Worm (Caenorhabditis elegans) whole organism, L4 larva: ENCODE data around the gene F44E2.3.
A peak's percentile ranks its signal among the peaks of the same experiment; 100 is the strongest.

ENCODE experiments used
- D1046.2 ChIP-seq: fragments of 200-800 bp; sonication (Bioruptor generic); IDR thresholded peaks from 2 replicates; pipeline ENCODE4 v1.3.6; 2022; ENCODE audit warnings: missing genetic modification characterization, missing compliant biosample characterization
- F44E2.7 ChIP-seq: fragments of 200-800 bp; sonication (Bioruptor generic); IDR thresholded peaks from 2 replicates; pipeline ENCODE4 v2.1.2; 2022; ENCODE audit warnings: missing genetic modification characterization, missing compliant biosample characterization
- R02D3.7 ChIP-seq: fragments of 150-350 bp; sonication (generic microtip); optimal IDR thresholded peaks from 3 replicates; lab custom pipeline; 2014; ENCODE audit warnings: missing biosample characterization, missing genetic modification characterization
- T20F7.1 ChIP-seq: fragments of 200-800 bp; sonication (Bioruptor generic); optimal IDR thresholded peaks from 2 replicates; lab custom pipeline; 2018; ENCODE audit warnings: mild to moderate bottlenecking, missing genetic modification characterization, missing compliant biosample characterization
- Y105C5A.15 ChIP-seq: fragments of 200-800 bp; sonication (Bioruptor generic); IDR thresholded peaks from 2 replicates; pipeline ENCODE4 v1.3.6; 2022; ENCODE audit warnings: missing genetic modification characterization, missing compliant biosample characterization
- Y5F2A.4 ChIP-seq: fragments of 200-800 bp; sonication (Bioruptor generic); optimal IDR thresholded peaks from 2 replicates; lab custom pipeline; 2018; ENCODE audit warnings: mild to moderate bottlenecking, missing genetic modification characterization, missing compliant biosample characterization
- ZK337.2 ChIP-seq: fragments of 200-800 bp; sonication (Bioruptor generic); IDR thresholded peaks from 2 replicates; pipeline ENCODE4 v1.3.6; 2022; ENCODE audit warnings: missing genetic modification reagents, missing genetic modification characterization, missing compliant biosample characterization
- aha-1 ChIP-seq: fragments of 150-350 bp; peaks from one replicate; lab custom pipeline; 2014; ENCODE audit warnings: missing biosample characterization, missing genetic modification characterization
- attf-4 ChIP-seq: sonication (generic microtip); optimal IDR thresholded peaks from 3 replicates; lab custom pipeline; 2017; ENCODE audit warnings: missing biosample characterization, missing genetic modification characterization
- ceh-20 ChIP-seq: fragments of 200-800 bp; sonication (Bioruptor generic); IDR thresholded peaks from 2 replicates; pipeline ENCODE4 v1.3.6; 2022; ENCODE audit warnings: missing genetic modification reagents, missing genetic modification characterization, missing compliant biosample characterization
- ceh-28 ChIP-seq: fragments of 150-350 bp; optimal IDR thresholded peaks from 2 replicates; lab custom pipeline; 2014; ENCODE audit warnings: missing biosample characterization, missing genetic modification reagents, missing genetic modification characterization
- ceh-32 ChIP-seq: sonication (generic microtip); optimal IDR thresholded peaks from 2 replicates; lab custom pipeline; 2016; ENCODE audit warnings: mild to moderate bottlenecking, missing genetic modification characterization, missing compliant biosample characterization; ENCODE audit not compliant: poor library complexity
- ceh-44 ChIP-seq: fragments of 200-800 bp; sonication (Bioruptor generic); IDR thresholded peaks from 2 replicates; pipeline ENCODE4 v1.3.6; 2022; ENCODE audit warnings: missing genetic modification reagents, missing genetic modification characterization, missing compliant biosample characterization
- ces-1 ChIP-seq: fragments of 150-350 bp; sonication (generic microtip); optimal IDR thresholded peaks from 4 replicates; lab custom pipeline; 2014; ENCODE audit warnings: missing biosample characterization, missing genetic modification reagents, missing genetic modification characterization
- ctbp-1 ChIP-seq: fragments of 200-800 bp; sonication (Bioruptor generic); IDR thresholded peaks from 2 replicates; pipeline ENCODE4 v1.3.6; 2022; ENCODE audit warnings: missing genetic modification reagents, missing genetic modification characterization, missing compliant biosample characterization
- daf-12 ChIP-seq: fragments of 150-350 bp; optimal IDR thresholded peaks from 2 replicates; lab custom pipeline; 2014; ENCODE audit warnings: missing biosample characterization, missing genetic modification reagents, missing genetic modification characterization
- daf-16 ChIP-seq, 3 experiments: sonication (generic microtip); optimal IDR thresholded peaks; 2 replicates each; lab custom pipeline; 2016 to 2017; ENCODE audit warnings: missing genetic modification characterization in 3 of 3, missing genetic modification reagents in 3 of 3, mild to moderate bottlenecking in 2 of 3, missing compliant biosample characterization in 2 of 3, missing biosample characterization in 1 of 3, moderate library complexity in 1 of 3
- dmd-9 ChIP-seq: fragments of 200-800 bp; sonication (Bioruptor generic); IDR thresholded peaks from 2 replicates; pipeline ENCODE4 v1.3.6; 2022; ENCODE audit warnings: missing genetic modification reagents, missing genetic modification characterization, missing compliant biosample characterization
- dpl-1 ChIP-seq: fragments of 150-350 bp; optimal IDR thresholded peaks from 2 replicates; lab custom pipeline; 2014; ENCODE audit warnings: missing biosample characterization, missing genetic modification reagents, missing genetic modification characterization
- egl-27 ChIP-seq: sonication (generic microtip); optimal IDR thresholded peaks from 3 replicates; lab custom pipeline; 2017; ENCODE audit warnings: missing biosample characterization, missing genetic modification reagents, missing genetic modification characterization
- fkh-10 ChIP-seq: fragments of 150-350 bp; optimal IDR thresholded peaks from 2 replicates; lab custom pipeline; 2014; ENCODE audit warnings: missing biosample characterization, missing genetic modification reagents, missing genetic modification characterization
- hlh-11 ChIP-seq: fragments of 200-800 bp; sonication (Bioruptor generic); optimal IDR thresholded peaks from 2 replicates; lab custom pipeline; 2018; ENCODE audit warnings: mild to moderate bottlenecking, missing genetic modification characterization, missing compliant biosample characterization
- hlh-30 ChIP-seq: sonication (generic microtip); optimal IDR thresholded peaks from 2 replicates; lab custom pipeline; 2017; ENCODE audit warnings: antibody characterized with exemption, mild to moderate bottlenecking, missing genetic modification characterization, missing compliant biosample characterization; ENCODE audit not compliant: insufficient read depth
- lin-1 ChIP-seq: fragments of 200-800 bp; sonication (Bioruptor generic); IDR thresholded peaks from 2 replicates; pipeline ENCODE4 v1.3.6; 2022; ENCODE audit warnings: missing genetic modification reagents, missing genetic modification characterization, missing compliant biosample characterization
- lin-13 ChIP-seq: fragments of 150-350 bp; optimal IDR thresholded peaks from 2 replicates; lab custom pipeline; 2014; ENCODE audit warnings: missing biosample characterization, missing genetic modification reagents, missing genetic modification characterization
- lin-29 ChIP-seq: fragments of 200-800 bp; sonication (Bioruptor generic); IDR thresholded peaks from 2 replicates; pipeline ENCODE4 v1.3.6; 2022; ENCODE audit warnings: missing genetic modification reagents, missing genetic modification characterization, missing compliant biosample characterization
- lin-38 ChIP-seq: fragments of 200-800 bp; sonication (Bioruptor generic); IDR thresholded peaks from 2 replicates; pipeline ENCODE4 v1.3.6; 2022; ENCODE audit warnings: missing genetic modification reagents, missing genetic modification characterization, missing compliant biosample characterization
- lir-3 ChIP-seq: sonication (generic microtip); optimal IDR thresholded peaks from 2 replicates; lab custom pipeline; 2016; ENCODE audit warnings: mild to moderate bottlenecking, missing genetic modification characterization, missing compliant biosample characterization
- madf-5 ChIP-seq, 2 experiments: fragments of 200-800 bp; sonication (Bioruptor generic); IDR thresholded peaks; 2 replicates each; pipeline ENCODE4 v1.3.6; 2022; ENCODE audit warnings: missing compliant biosample characterization in 2 of 2, missing genetic modification characterization in 2 of 2
- mep-1 ChIP-seq: fragments of 150-350 bp; sonication (generic microtip); optimal IDR thresholded peaks from 3 replicates; lab custom pipeline; 2014; ENCODE audit warnings: missing biosample characterization, missing genetic modification characterization
- mxl-3 ChIP-seq: fragments of 200-800 bp; sonication (Bioruptor generic); optimal IDR thresholded peaks from 2 replicates; lab custom pipeline; 2018; ENCODE audit warnings: mild to moderate bottlenecking, missing genetic modification characterization, missing compliant biosample characterization
- nhr-102 ChIP-seq: sonication (generic microtip); optimal IDR thresholded peaks from 2 replicates; lab custom pipeline; 2016; ENCODE audit warnings: mild to moderate bottlenecking, missing genetic modification characterization, moderate library complexity, missing compliant biosample characterization
- nhr-11 ChIP-seq: fragments of 150-350 bp; optimal IDR thresholded peaks from 2 replicates; lab custom pipeline; 2014; ENCODE audit warnings: missing biosample characterization, missing genetic modification characterization
- nhr-25 ChIP-seq: sonication (generic microtip); optimal IDR thresholded peaks from 2 replicates; lab custom pipeline; 2017; ENCODE audit warnings: missing genetic modification characterization, mild to moderate bottlenecking, missing compliant biosample characterization, antibody characterized with exemption, moderate library complexity, borderline replicate concordance; ENCODE audit not compliant: insufficient read depth
- nhr-41 ChIP-seq: fragments of 200-800 bp; sonication (Bioruptor generic); IDR thresholded peaks from 2 replicates; pipeline ENCODE4 v1.3.6; 2022; ENCODE audit warnings: missing genetic modification reagents, missing genetic modification characterization, missing compliant biosample characterization
- nhr-48 ChIP-seq: sonication (generic microtip); optimal IDR thresholded peaks from 2 replicates; lab custom pipeline; 2016; ENCODE audit warnings: mild to moderate bottlenecking, missing genetic modification characterization, missing compliant biosample characterization
- nhr-6 ChIP-seq: fragments of 150-350 bp; optimal IDR thresholded peaks from 2 replicates; lab custom pipeline; 2014; ENCODE audit warnings: missing biosample characterization, missing genetic modification characterization
- nhr-77 ChIP-seq: fragments of 150-350 bp; optimal IDR thresholded peaks from 2 replicates; lab custom pipeline; 2014; ENCODE audit warnings: missing biosample characterization, missing genetic modification characterization
- php-3 ChIP-seq: fragments of 200-800 bp; sonication (Bioruptor generic); IDR thresholded peaks from 2 replicates; pipeline ENCODE4 v1.3.6; 2022; ENCODE audit warnings: missing genetic modification reagents, missing genetic modification characterization, missing compliant biosample characterization
- sdz-12 ChIP-seq: fragments of 200-800 bp; sonication (Bioruptor generic); optimal IDR thresholded peaks from 2 replicates; lab custom pipeline; 2018; ENCODE audit warnings: mild to moderate bottlenecking, missing genetic modification characterization, missing compliant biosample characterization
- snpc-4 ChIP-seq: fragments of 150-350 bp; optimal IDR thresholded peaks from 2 replicates; lab custom pipeline; 2014; ENCODE audit warnings: missing biosample characterization, missing genetic modification characterization
- spr-1 ChIP-seq: sonication (generic microtip); optimal IDR thresholded peaks from 2 replicates; lab custom pipeline; 2016; ENCODE audit warnings: mild to moderate bottlenecking, missing genetic modification characterization, missing compliant biosample characterization
- tra-1 ChIP-seq: fragments of 200-800 bp; sonication (Bioruptor generic); IDR thresholded peaks from 2 replicates; pipeline ENCODE4 v1.3.6; 2022; ENCODE audit warnings: missing genetic modification reagents, missing genetic modification characterization, missing compliant biosample characterization
- unc-39 ChIP-seq: sonication (generic microtip); optimal IDR thresholded peaks from 2 replicates; lab custom pipeline; 2017; ENCODE audit warnings: missing biosample characterization, missing genetic modification characterization
- unc-62 ChIP-seq, 3 experiments: fragments of 150-350 bp in 1 of 3; sonication (generic microtip); optimal IDR thresholded peaks in 2 of 3; peaks in 1 of 3; 1 replicate in 1 of 3; 2 replicates in 2 of 3; lab custom pipeline; 2014 to 2017; ENCODE audit warnings: missing biosample characterization in 3 of 3, missing genetic modification characterization in 3 of 3, missing genetic modification reagents in 3 of 3, missing genotype in 1 of 3
- zip-2 ChIP-seq: fragments of 150-350 bp; optimal IDR thresholded peaks from 2 replicates; lab custom pipeline; 2014; ENCODE audit warnings: missing biosample characterization, missing genetic modification characterization
- ztf-7 ChIP-seq: fragments of 150-350 bp; optimal IDR thresholded peaks from 2 replicates; lab custom pipeline; 2014; ENCODE audit warnings: missing biosample characterization, missing genetic modification characterization

F44E2.3 gene

DNA sequence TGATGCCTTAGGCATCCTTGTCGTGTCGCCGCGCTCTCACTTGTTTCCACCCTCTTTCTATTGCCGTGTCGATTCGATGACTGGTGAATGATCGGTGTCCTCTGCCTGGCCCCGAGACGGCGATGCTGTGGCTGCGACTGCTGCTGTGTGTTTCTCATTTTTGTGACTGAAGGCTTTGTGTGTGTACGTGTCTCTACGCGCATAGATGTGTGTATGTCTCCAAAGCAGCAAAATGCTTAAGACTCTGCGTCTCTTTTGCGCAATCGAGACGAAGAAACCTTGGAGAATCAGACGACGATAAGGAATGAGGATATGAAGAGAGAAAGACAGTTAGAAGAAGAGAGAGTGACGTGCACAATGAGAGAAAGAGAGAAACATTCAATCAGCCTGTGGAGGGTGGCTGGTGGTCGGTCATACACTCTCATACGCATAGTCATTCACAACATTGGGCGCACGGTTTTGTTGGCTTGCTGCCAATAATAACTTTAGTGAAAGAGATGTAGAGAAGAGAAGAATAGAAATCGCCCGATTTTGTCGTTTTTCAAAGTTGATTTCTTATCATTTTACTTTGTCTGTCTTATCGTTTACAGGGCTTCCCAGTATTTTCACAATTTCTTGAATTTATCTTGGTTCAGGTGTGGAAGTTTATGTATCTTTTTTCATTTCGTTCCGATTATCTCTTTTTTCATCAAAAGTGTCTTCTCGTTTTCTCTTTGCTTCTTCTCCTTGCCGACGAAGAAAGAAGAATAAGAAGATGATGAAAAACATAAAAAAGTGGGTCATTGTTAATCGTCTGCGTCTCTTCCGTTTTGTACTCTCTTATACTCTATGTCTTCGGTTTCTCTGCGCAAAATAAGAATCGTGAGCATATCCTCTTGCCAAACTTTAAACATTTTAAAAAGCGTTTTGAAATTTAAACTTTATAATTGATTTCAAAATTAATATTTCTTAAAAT, 27.0 kb downstream of the F44E2.3 start (continued):
- peak; percentile 79 to 96 for TF ChIP-seq daf-16 (GFP tag; optimal IDR thresholded peaks at IDR 0.05; lab: Kevin White, UChicago)
- peak; percentile 82 for TF ChIP-seq daf-16 (tag; optimal IDR thresholded peaks at IDR 0.05; lab: Kevin White, UChicago)
- 0 out of 4 replicates have a peak, but pooled peaks of 1 of the 2 experiments have one; percentile 5 for TF ChIP-seq madf-5 (GFP tag; IDR thresholded peaks at IDR 0.05; lab: Robert Waterston, UW)
- peak; percentile 7 for TF ChIP-seq snpc-4
- TF ChIP-seq ztf-7 (tag; lab: Kevin White, UChicago): peak; percentile 59
- TF ChIP-seq lin-29: peak; percentile 44; the same call in 1 of the 2 replicates
- peak; percentile 8 for TF ChIP-seq lir-3 (tag; lab: Kevin White, UChicago)
- TF ChIP-seq nhr-102 (tag; lab: Kevin White, UChicago): peak; percentile 94
- peak; percentile 55; the same call in 1 of the 2 replicates for TF ChIP-seq ceh-44 (GFP tag; lab: Robert Waterston, UW)
- TF ChIP-seq D1046.2 (GFP tag; lab: Robert Waterston, UW): no peak
- no peak for TF ChIP-seq sdz-12 (GFP tag; lab: Kevin White, UChicago)
- no peak for TF ChIP-seq Y5F2A.4 (GFP tag; lab: Kevin White, UChicago)
- peak; percentile 70 for TF ChIP-seq tra-1
- peak; percentile 55 for TF ChIP-seq ceh-32 (tag; lab: Kevin White, UChicago)
- TF ChIP-seq egl-27 (tag; lab: Kevin White, UChicago): peak; percentile 92
- TF ChIP-seq nhr-77 (tag; lab: Kevin White, UChicago): peak; percentile 91
- peak; percentile 68 for TF ChIP-seq lin-38 (GFP tag; lab: Robert Waterston, UW)
- peak; percentile 73 for TF ChIP-seq ceh-20 (GFP tag; lab: Robert Waterston, UW)
- peak; percentile 96 for TF ChIP-seq nhr-11 (tag; lab: Kevin White, UChicago)
- TF ChIP-seq dmd-9 (GFP tag; lab: Robert Waterston, UW): no peak
- TF ChIP-seq fkh-10: peak; percentile 90
- TF ChIP-seq ZK337.2 (GFP tag; lab: Robert Waterston, UW): peak; percentile 12; the same call in 1 of the 2 replicates
- TF ChIP-seq nhr-48 (tag; lab: Kevin White, UChicago): peak; percentile 95
- TF ChIP-seq ces-1 (GFP tag; lab: Kevin White, UChicago): no peak
- peak; percentile 98 for TF ChIP-seq hlh-30 (tag; lab: Kevin White, UChicago)
- peak; percentile 98 for TF ChIP-seq nhr-6 (tag; lab: Kevin White, UChicago)
- TF ChIP-seq lin-1 (GFP tag; lab: Robert Waterston, UW): peak; percentile 75; the same call in 1 of the 2 replicates
- TF ChIP-seq aha-1 (tag; lab: Kevin White, UChicago): peak; percentile 100
- no peak for TF ChIP-seq php-3
- no peak for TF ChIP-seq daf-12 (tag; lab: Kevin White, UChicago)
- no peak for TF ChIP-seq zip-2 (tag; lab: Kevin White, UChicago)
- peak; percentile 68 for TF ChIP-seq ceh-28
- TF ChIP-seq mep-1 (tag; lab: Kevin White, UChicago): peak; percentile 97
- TF ChIP-seq hlh-11: peak; percentile 100
- TF ChIP-seq nhr-25 (tag; lab: Kevin White, UChicago): peak; percentile 92
- peak; percentile 93 for TF ChIP-seq lin-13 (GFP tag; lab: Kevin White, UChicago)
- no peak for TF ChIP-seq unc-39 (tag; lab: Kevin White, UChicago)
- peak; percentile 81 for TF ChIP-seq attf-4
- peak; percentile 58 for TF ChIP-seq dpl-1 (GFP tag; lab: Kevin White, UChicago)
- peak; percentile 43 to 100 for TF ChIP-seq unc-62 (GFP tag; optimal IDR thresholded peaks at IDR 0.05 in 1 of 2; lab: Kevin White, UChicago)
- TF ChIP-seq unc-62 (tag; optimal IDR thresholded peaks at IDR 0.05; lab: Kevin White, UChicago): peak; percentile 60
- TF ChIP-seq Y105C5A.15: no peak
- peak; percentile 82 for TF ChIP-seq spr-1
- peak; percentile 83 for TF ChIP-seq ctbp-1
- no peak for TF ChIP-seq F44E2.7
- TF ChIP-seq R02D3.7: no peak
- TF ChIP-seq mxl-3 (GFP tag; lab: Kevin White, UChicago): peak; percentile 86
- TF ChIP-seq nhr-41 (GFP tag; lab: Robert Waterston, UW): peak; percentile 47; the same call in 1 of the 2 replicates
- peak; percentile 87 for TF ChIP-seq T20F7.1
